Worm (Caenorhabditis elegans): ENCODE measurements around the gene nhr-267.
A peak's percentile ranks its signal among the peaks of the same experiment; 100 is the strongest.

Gene nhr-267

DNA sequence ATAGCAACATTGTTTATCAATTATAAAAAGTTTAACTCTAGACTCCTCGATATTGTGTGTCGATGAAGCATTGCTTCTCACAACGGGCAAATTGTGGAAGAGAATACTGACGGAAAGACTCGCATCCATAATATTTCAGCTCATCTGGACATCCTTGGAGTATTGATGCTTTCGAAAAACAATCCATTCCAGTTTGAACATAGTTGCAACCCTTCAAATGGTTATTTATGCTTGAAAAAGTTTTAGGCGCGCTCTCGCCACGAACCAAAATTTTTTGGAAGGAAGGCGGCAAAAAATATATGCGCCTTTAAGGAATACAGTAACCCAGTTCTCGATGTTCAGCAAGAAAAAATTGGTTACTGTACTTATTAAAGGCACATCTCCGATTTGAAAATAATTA, 36.3 kb upstream of the nhr-267 start (continued):
- no peak for TF ChIP-seq ces-1 (GFP tag; optimal IDR thresholded peaks at IDR 0.05)
- no peak for TF ChIP-seq nhr-11 (tag; optimal IDR thresholded peaks at IDR 0.05)
- no peak for TF ChIP-seq dmd-8 (GFP tag; IDR thresholded peaks at IDR 0.05)
- peak; percentile 41 for TF ChIP-seq duxl-1 (tag; optimal IDR thresholded peaks at IDR 0.05; ENCODE audit: poor library complexity)
- no peak for TF ChIP-seq Y48G9A.11 (GFP tag; IDR thresholded peaks at IDR 0.05)
- no peak for TF ChIP-seq hif-1 (tag; optimal IDR thresholded peaks at IDR 0.05)
- TF ChIP-seq ctbp-1 (GFP tag; IDR thresholded peaks at IDR 0.05) = no peak
- no peak for TF ChIP-seq lin-1 (GFP tag; IDR thresholded peaks at IDR 0.05)
- no peak for TF ChIP-seq F37D6.2 (tag; optimal IDR thresholded peaks at IDR 0.05)
- no peak for TF ChIP-seq ceh-44 (GFP tag; IDR thresholded peaks at IDR 0.05)

DNA sequence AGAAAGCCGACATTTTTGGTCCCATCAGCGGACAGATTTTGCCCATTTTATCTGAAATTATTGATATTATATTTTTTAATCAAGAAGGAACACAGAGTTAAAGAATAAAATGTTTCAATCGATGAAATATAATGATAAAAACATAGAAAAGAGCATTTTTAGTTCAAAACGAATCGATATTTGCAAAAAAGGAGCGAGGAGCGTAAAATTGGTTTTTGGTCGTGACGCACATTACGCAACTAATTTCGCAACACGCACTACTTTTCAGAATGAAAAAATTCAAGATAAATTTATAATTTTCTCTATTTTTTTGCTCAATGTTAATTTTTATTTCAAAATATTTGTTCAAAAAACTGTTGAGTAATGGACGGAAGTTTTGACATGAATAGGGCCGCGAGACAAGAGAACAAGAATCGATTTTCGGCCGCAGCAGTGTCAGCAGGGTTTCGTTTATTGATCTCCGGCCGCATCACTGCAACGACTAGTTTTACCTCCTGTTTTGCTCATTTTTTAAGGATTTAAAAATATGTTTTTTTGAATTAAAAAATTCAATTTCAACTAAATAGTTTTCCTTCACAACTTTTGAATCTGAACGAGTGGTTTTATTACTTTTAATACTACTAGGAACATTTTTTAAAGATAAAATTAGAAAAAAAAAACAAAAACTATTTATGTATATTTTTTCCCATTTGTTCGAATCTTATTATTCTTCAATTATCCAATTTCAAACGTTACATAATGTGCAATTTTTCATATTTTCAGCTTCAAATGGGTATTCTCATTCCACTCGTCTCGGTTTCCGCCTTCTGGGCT, 35.0 kb upstream of the nhr-267 start, which contains the start of the genes F49C12.12 and vha-17:
Gene F49C12.12 (minus strand): TSS at position 51 of the 813 bp plus-strand sequence.
Gene vha-17 (plus strand): TSS at position 763 of the 813 bp plus-strand sequence.
- TF ChIP-seq madf-9 (GFP tag; conservative IDR thresholded peaks at IDR 0.05) (no peak), lir-3 (tag; optimal IDR thresholded peaks at IDR 0.05) (no peak), nhr-42 (GFP tag; IDR thresholded peaks at IDR 0.05) (no peak), nhr-10 (tag; optimal IDR thresholded peaks at IDR 0.05) (no peak), F49E8.2 (tag; optimal IDR thresholded peaks at IDR 0.05; ENCODE audit: borderline replicate concordance) (no peak), daf-16 (GFP tag; optimal IDR thresholded peaks at IDR 0.05) (no peak), daf-16 (tag; optimal IDR thresholded peaks at IDR 0.05) (peak; percentile 55), nhr-102 (tag; optimal IDR thresholded peaks at IDR 0.05) (no peak), ztf-11 (tag; optimal IDR thresholded peaks at IDR 0.05) (no peak), mxl-2 (GFP tag; conservative IDR thresholded peaks at IDR 0.05) (no peak), F26F4.8 (GFP tag; conservative IDR thresholded peaks at IDR 0.05) (no peak), nhr-25 (tag; optimal IDR thresholded peaks at IDR 0.05; ENCODE audit: borderline replicate concordance, insufficient read depth) (no peak), nhr-28 (tag; optimal IDR thresholded peaks at IDR 0.05) (peak; percentile 19), attf-4 (tag; optimal IDR thresholded peaks at IDR 0.05) (no peak), lin-38 (GFP tag; IDR thresholded peaks at IDR 0.05) (peak; percentile 26; the same call in 1 of the 2 replicates), nhr-237 (tag; optimal IDR thresholded peaks at IDR 0.05) (no peak), hlh-30 (tag; optimal IDR thresholded peaks at IDR 0.05; ENCODE audit: insufficient read depth) (peak; percentile 66), jun-1 (tag; optimal IDR thresholded peaks at IDR 0.05) (no peak), mep-1 (tag; optimal IDR thresholded peaks at IDR 0.05) (peak; percentile 43), dpl-1 (GFP tag; optimal IDR thresholded peaks at IDR 0.05) (peak; percentile 7), nhr-111 (GFP tag; optimal IDR thresholded peaks at IDR 0.05) (no peak), ZK546.5 (tag; optimal IDR thresholded peaks at IDR 0.05) (no peak), skn-1 (tag; optimal IDR thresholded peaks at IDR 0.05) (no peak), duxl-1 (tag; optimal IDR thresholded peaks at IDR 0.05; ENCODE audit: poor library complexity) (no peak), tra-1 (GFP tag; IDR thresholded peaks at IDR 0.05) (no peak), F44E2.7 (GFP tag; IDR thresholded peaks at IDR 0.05) (no peak), aha-1 (tag) (no peak), ztf-7 (tag; optimal IDR thresholded peaks at IDR 0.05) (no peak), snpc-1.2 (GFP tag; IDR thresholded peaks at IDR 0.05) (no peak), zag-1 (tag; optimal IDR thresholded peaks at IDR 0.05) (no peak), Y48G9A.11 (GFP tag; IDR thresholded peaks at IDR 0.05) (no peak), zfp-3 (GFP tag; conservative IDR thresholded peaks at IDR 0.05) (no peak), daf-8 (GFP tag; IDR thresholded peaks at IDR 0.05) (no peak), Y105C5A.15 (GFP tag; IDR thresholded peaks at IDR 0.05) (no peak), lim-7 (GFP tag; IDR thresholded peaks at IDR 0.05) (no peak), ceh-62 (tag; optimal IDR thresholded peaks at IDR 0.05) (no peak), ceh-28 (tag; optimal IDR thresholded peaks at IDR 0.05) (peak; percentile 6), ceh-82 (tag; optimal IDR thresholded peaks at IDR 0.05) (no peak), nhr-77 (tag; optimal IDR thresholded peaks at IDR 0.05) (peak; percentile 74), ceh-44 (GFP tag; IDR thresholded peaks at IDR 0.05) (no peak), php-3 (GFP tag; IDR thresholded peaks at IDR 0.05) (no peak), T20F7.1 (GFP tag; optimal IDR thresholded peaks at IDR 0.05) (peak; percentile 70), dmd-8 (GFP tag; IDR thresholded peaks at IDR 0.05) (no peak)
